Worm (Caenorhabditis elegans) whole organism, L3 larva: Measurements from ENCODE around the gene Y40C7B.4.

ENCODE experiments used
- ama-1 ChIP-seq: fragments of 150-350 bp; optimal IDR thresholded peaks from 2 replicates; lab custom pipeline; 2018
- ceh-16 ChIP-seq: sonication (generic microtip); optimal IDR thresholded peaks from 2 replicates; lab custom pipeline; 2017; ENCODE audit warnings: missing biosample characterization, missing genetic modification characterization
- elt-2 ChIP-seq: sonication (generic microtip); optimal IDR thresholded peaks from 2 replicates; lab custom pipeline; 2016; ENCODE audit warnings: missing genetic modification reagents, mild to moderate bottlenecking, missing genetic modification characterization, missing compliant biosample characterization
- unc-62 ChIP-seq: fragments of 150-350 bp; sonication (generic microtip); optimal IDR thresholded peaks from 4 replicates; lab custom pipeline; 2014; ENCODE audit warnings: missing biosample characterization, missing genetic modification reagents, missing genetic modification characterization

DNA sequence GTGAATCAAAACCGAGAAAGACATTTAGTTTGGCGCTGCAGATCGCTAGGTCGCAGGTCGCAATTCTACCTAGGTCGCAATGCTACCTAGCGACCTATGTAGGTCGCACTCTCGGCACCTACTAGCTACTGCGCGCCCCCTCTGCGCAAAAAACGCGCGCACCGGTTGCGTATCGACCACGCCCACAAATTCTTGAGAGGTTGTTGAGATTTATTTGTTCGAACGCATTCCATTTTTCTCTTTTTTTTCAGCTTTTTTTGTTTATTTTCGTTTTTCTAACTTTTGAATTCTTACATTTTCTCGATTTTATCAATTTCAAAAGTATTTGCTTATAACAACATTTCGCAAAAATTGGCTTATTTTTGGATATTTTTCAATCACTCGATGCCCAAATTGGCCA is 45.3 kb upstream of the Y40C7B.4 start, which contains the start of gene C33E10.10:
- TF ChIP-seq ceh-16 (tag; lab: Kevin White, UChicago) (no peak), unc-62 (no peak), ama-1 (lab: Kevin White, UChicago) (no peak), elt-2 (tag; lab: Kevin White, UChicago) (no peak)
